Worm (Caenorhabditis elegans): ENCODE results near the gene irld-24.

Gene irld-24

DNA sequence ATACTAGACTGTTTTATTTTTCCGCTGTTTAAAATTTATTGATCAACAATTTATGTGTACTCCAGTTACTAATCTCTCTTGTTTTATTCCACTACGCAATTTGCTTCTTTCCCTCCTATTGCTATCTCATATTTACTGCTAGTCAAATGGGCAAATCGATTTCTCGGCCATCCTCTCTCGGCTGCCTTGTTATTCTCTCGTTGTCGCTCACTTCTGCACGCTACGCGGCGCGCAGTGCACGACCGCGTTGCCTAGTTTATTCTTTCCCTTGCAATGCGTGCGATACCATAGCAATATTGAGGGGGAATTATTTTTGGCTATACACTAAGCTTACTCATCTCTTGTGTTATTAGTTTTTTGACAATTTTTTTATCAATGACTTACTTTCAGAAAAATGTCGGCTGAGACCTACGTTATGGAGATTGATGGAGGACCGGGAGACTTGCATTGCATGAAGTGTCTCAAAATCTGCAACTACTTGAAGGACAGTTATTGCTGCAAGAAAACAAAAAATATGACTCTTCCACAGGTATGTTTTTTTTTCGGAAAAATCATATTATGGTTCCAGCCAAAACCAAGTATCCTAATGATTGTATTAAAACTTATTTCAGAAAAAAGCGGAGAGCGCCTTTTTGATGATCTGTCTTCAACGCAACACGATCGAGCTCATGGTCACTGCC is 8.8 kb upstream of the irld-24 start, which contains the start of gene F48F7.6 (continued):
- no peak for TF ChIP-seq unc-39 (tag; optimal IDR thresholded peaks at IDR 0.05)
- TF ChIP-seq mab-5 (tag; optimal IDR thresholded peaks at IDR 0.05), result no peak
- no peak for TF ChIP-seq elt-3 (tag; optimal IDR thresholded peaks at IDR 0.05)
- TF ChIP-seq ceh-16 (tag; optimal IDR thresholded peaks at IDR 0.05), result no peak
- no peak for TF ChIP-seq ZK546.5 (tag; optimal IDR thresholded peaks at IDR 0.05)
- no peak for TF ChIP-seq nhr-10 (tag; optimal IDR thresholded peaks at IDR 0.05)
- TF ChIP-seq fos-1 (tag; optimal IDR thresholded peaks at IDR 0.05), result peak; percentile 16
- TF ChIP-seq nhr-25 (tag; optimal IDR thresholded peaks at IDR 0.05), result no peak
- TF ChIP-seq nhr-12 (tag; optimal IDR thresholded peaks at IDR 0.05), result no peak

DNA sequence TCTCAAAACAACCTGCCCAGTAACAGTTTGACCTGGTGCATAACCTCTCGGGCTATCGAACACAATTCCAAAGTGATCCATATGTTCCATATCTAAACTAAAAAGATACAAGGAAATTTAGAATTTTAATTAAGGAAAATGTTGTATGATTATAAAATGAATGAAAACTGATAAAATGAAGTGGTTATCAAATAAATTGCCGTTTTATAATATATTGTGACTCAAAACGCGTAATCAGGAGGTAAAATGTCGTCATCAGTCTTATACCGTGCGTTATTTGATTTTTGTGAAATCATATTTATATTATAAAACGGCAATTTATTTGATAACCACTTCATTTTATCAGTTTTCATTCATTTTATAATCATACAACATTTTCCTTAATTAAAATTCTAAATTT is 6.0 kb upstream of the irld-24 start, which contains the start of gene arrd-24:
TSS of gene arrd-24 (minus strand) at position 101 of the 400 bp plus-strand sequence.
- TF ChIP-seq fos-1 (tag; optimal IDR thresholded peaks at IDR 0.05), result peak; percentile 12

DNA sequence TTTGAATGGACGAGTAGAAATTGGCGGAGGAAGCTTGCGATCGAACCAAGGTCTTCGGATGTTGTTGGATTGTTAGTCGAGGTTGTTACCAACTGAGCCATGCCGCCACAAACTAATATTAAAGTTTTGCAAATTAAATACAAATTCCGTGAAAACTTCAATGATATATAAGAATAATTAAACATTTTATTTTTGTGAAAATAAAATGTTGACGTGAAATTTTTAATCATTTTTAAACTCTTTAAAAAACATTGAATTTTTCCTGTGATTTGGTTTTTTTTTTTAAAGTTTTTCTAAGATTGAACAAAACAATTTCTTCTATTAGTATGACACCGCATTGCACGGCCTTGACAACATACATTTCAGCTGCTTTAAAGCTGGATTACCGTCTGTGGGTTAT is 4.3 kb downstream of the irld-24 start, which contains the start of gene C31E10.11:
TSS of gene C31E10.11 (minus strand) at position 101 of the 400 bp plus-strand sequence.
- TF ChIP-seq nhr-11 (tag; optimal IDR thresholded peaks at IDR 0.05) (no peak), blmp-1 (tag; optimal IDR thresholded peaks at IDR 0.05; ENCODE audit: insufficient read depth) (no peak), aly-2 (tag; optimal IDR thresholded peaks at IDR 0.05) (no peak), C34F6.9 (tag; optimal IDR thresholded peaks at IDR 0.05) (no peak)

- peak; percentile 14 for TF ChIP-seq nhr-21 (tag; optimal IDR thresholded peaks at IDR 0.05)
- no peak for TF ChIP-seq ztf-11 (tag; optimal IDR thresholded peaks at IDR 0.05)
- TF ChIP-seq nhr-129 (tag; optimal IDR thresholded peaks at IDR 0.05), result peak; percentile 61
- no peak for TF ChIP-seq ceh-82 (tag; optimal IDR thresholded peaks at IDR 0.05)
- no peak for TF ChIP-seq nhr-23 (tag; optimal IDR thresholded peaks at IDR 0.05)
- no peak for TF ChIP-seq ama-1 (optimal IDR thresholded peaks at IDR 0.05)
- TF ChIP-seq egl-27 (tag; optimal IDR thresholded peaks at IDR 0.05), result no peak
- TF ChIP-seq unc-39 (tag; optimal IDR thresholded peaks at IDR 0.05), result no peak
- no peak for TF ChIP-seq ceh-16 (tag; optimal IDR thresholded peaks at IDR 0.05)
- TF ChIP-seq nhr-237 (tag; optimal IDR thresholded peaks at IDR 0.05), result no peak
- TF ChIP-seq ztf-4 (tag; optimal IDR thresholded peaks at IDR 0.05), result no peak
- no peak for TF ChIP-seq lin-11 (tag; optimal IDR thresholded peaks at IDR 0.05)
- TF ChIP-seq elt-1 (tag; optimal IDR thresholded peaks at IDR 0.05), result no peak
- no peak for TF ChIP-seq aly-2 (tag; optimal IDR thresholded peaks at IDR 0.05)
- TF ChIP-seq nhr-25 (tag; optimal IDR thresholded peaks at IDR 0.05), result no peak
- peak; percentile 49 for TF ChIP-seq lin-13 (GFP tag; optimal IDR thresholded peaks at IDR 0.05)
- TF ChIP-seq lin-39 (tag; optimal IDR thresholded peaks at IDR 0.05), result no peak
- TF ChIP-seq sma-3 (GFP tag; optimal IDR thresholded peaks at IDR 0.05), result peak; percentile 19
- TF ChIP-seq nhr-10 (tag; optimal IDR thresholded peaks at IDR 0.05), result no peak
- TF ChIP-seq ztf-1 (GFP tag; conservative IDR thresholded peaks at IDR 0.05), result no peak
- TF ChIP-seq ZK546.5 (tag; optimal IDR thresholded peaks at IDR 0.05), result no peak
- TF ChIP-seq sem-4 (tag; optimal IDR thresholded peaks at IDR 0.05), result peak; percentile 26
- no peak for TF ChIP-seq nhr-12 (tag; optimal IDR thresholded peaks at IDR 0.05)
- no peak for TF ChIP-seq unc-62 (GFP tag; optimal IDR thresholded peaks at IDR 0.05)
- TF ChIP-seq sma-9 (GFP tag; optimal IDR thresholded peaks at IDR 0.05), result no peak
- no peak for TF ChIP-seq sma-9 (tag; optimal IDR thresholded peaks at IDR 0.05)
- no peak for TF ChIP-seq snpc-4 (tag; optimal IDR thresholded peaks at IDR 0.05)
- peak; percentile 34 for TF ChIP-seq fos-1 (tag; optimal IDR thresholded peaks at IDR 0.05)
- no peak for TF ChIP-seq R02D3.7 (tag; optimal IDR thresholded peaks at IDR 0.05)
- no peak for TF ChIP-seq dmd-4 (tag; optimal IDR thresholded peaks at IDR 0.05)
- no peak for TF ChIP-seq skn-1 (tag; optimal IDR thresholded peaks at IDR 0.05)
- TF ChIP-seq blmp-1 (tag; optimal IDR thresholded peaks at IDR 0.05; ENCODE audit: insufficient read depth), result no peak
- TF ChIP-seq peb-1 (tag; optimal IDR thresholded peaks at IDR 0.05), result no peak
- peak in 1 of 2 experiments; percentile 7 for TF ChIP-seq mdl-1 (tag; optimal IDR thresholded peaks at IDR 0.05)
- no peak for TF ChIP-seq nhr-6 (tag; optimal IDR thresholded peaks at IDR 0.05)
- peak; percentile 45 for TF ChIP-seq crh-2 (tag; optimal IDR thresholded peaks at IDR 0.05)
- peak; percentile 46 for TF ChIP-seq gmeb-1 (tag; optimal IDR thresholded peaks at IDR 0.05)
- TF ChIP-seq elt-3 (tag; optimal IDR thresholded peaks at IDR 0.05), result no peak
- TF ChIP-seq nhr-77 (tag; optimal IDR thresholded peaks at IDR 0.05), result no peak
- no peak for TF ChIP-seq mab-5 (tag; optimal IDR thresholded peaks at IDR 0.05)
- TF ChIP-seq nhr-11 (tag; optimal IDR thresholded peaks at IDR 0.05), result no peak
- peak; percentile 71 for TF ChIP-seq unc-55 (GFP tag; optimal IDR thresholded peaks at IDR 0.05)
- TF ChIP-seq C34F6.9 (tag; optimal IDR thresholded peaks at IDR 0.05), result peak; percentile 66
- no peak for TF ChIP-seq zag-1 (tag; optimal IDR thresholded peaks at IDR 0.05)
- no peak for TF ChIP-seq Y55F3AM.14 (GFP tag; optimal IDR thresholded peaks at IDR 0.05)
These were observed 9.5 kb downstream of the irld-24 start, which contains the start of the genes C31E10.5 and C31E10.6 for ce11 chrX:13995803-13996388. C31E10.5 (minus strand) TSS chrX:13995834. C31E10.6 (plus strand) TSS chrX:13996338.
